Worm (Caenorhabditis elegans): Measurements from ENCODE around the gene Y75D11A.3.

The Y75D11A.3 gene

DNA sequence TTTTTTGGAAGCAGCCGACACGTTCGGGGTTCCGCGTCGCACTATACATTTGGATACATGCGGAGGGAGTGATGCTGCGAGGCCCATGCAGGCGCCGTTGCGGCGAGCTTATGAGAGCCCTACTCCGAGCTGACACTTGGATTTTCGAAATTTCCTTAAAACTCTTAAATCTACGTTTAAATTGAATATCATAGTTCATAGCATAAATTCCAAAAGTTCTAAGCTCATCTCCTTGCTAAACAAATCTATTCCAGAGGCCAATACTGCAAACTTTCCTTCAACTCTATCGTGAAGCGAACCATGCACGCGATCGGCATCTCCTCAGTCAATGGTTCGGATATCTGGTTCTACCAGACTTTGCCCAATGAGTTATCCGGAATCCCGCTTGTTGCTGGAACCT, 16.5 kb downstream of the Y75D11A.3 start, which contains the start of gene dgn-3:
Gene dgn-3 (plus strand): TSS at position 301 of the 400 bp plus-strand sequence.
- TF ChIP-seq nfyb-1 (GFP tag; IDR thresholded peaks at IDR 0.05) (no peak), zfh-2 (GFP tag; conservative IDR thresholded peaks at IDR 0.05) (peak; percentile 50; the same call in 1 of the 2 replicates), fkh-3 (tag; optimal IDR thresholded peaks at IDR 0.05) (no peak), snpc-4 (GFP tag; optimal IDR thresholded peaks at IDR 0.05) (no peak), snpc-4 (tag; optimal IDR thresholded peaks at IDR 0.05) (peak in 1 of 4 experiments; percentile 54)

- TF ChIP-seq die-1 (tag; optimal IDR thresholded peaks at IDR 0.05) (no peak), let-607 (tag; optimal IDR thresholded peaks at IDR 0.05) (no peak), nfya-2 (GFP tag; IDR thresholded peaks at IDR 0.05) (no peak), unc-62 (GFP tag; optimal IDR thresholded peaks at IDR 0.05) (no peak), F33H1.4 (GFP tag; IDR thresholded peaks at IDR 0.05) (no peak), snpc-3.4 (tag; optimal IDR thresholded peaks at IDR 0.05) (no peak), ztf-22 (GFP tag; optimal IDR thresholded peaks at IDR 0.05) (no peak), C06A6.2 (GFP tag; conservative IDR thresholded peaks at IDR 0.05) (no peak), T07F8.4 (tag; optimal IDR thresholded peaks at IDR 0.05) (no peak), nfya-1 (tag; optimal IDR thresholded peaks at IDR 0.05; ENCODE audit: borderline replicate concordance, insufficient read depth) (no peak), B0261.1 (tag; optimal IDR thresholded peaks at IDR 0.05) (no peak), hmg-1.2 (GFP tag; IDR thresholded peaks at IDR 0.05) (no peak), K11D2.4 (GFP tag; IDR thresholded peaks at IDR 0.05) (no peak)
These were observed 19.0 kb downstream of the Y75D11A.3 start, which contains the start of gene F07G6.2 for ce11 chrX:1727056-1727455. F07G6.2 (plus strand) TSS chrX:1727356.

DNA sequence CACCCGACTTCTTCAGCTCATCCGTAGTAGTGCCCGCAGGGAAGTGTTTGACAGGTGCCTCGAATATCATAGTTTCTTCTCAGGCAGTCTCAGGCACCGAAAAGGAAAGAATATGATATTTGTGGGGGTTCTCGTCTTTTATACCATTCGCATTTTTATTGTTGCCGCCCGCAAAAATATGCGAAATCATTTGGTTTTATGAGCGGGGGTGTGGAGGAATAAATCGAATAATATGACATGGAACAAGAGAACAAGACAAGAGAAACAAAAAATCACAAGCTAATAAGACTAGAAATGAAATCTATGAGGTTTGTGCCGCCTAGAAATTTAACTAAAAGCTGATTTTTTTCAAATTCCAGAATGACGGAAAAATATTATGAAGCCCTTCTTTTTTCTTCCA, 25.7 kb downstream of the Y75D11A.3 start, which contains the start of gene F07G6.8:
Gene F07G6.8 (minus strand): TSS at position 101 of the 400 bp plus-strand sequence.
- TF ChIP-seq hmg-20 (GFP tag; IDR thresholded peaks at IDR 0.05) (no peak), sptf-2 (GFP tag; optimal IDR thresholded peaks at IDR 0.05) (no peak), Y67H2A.10 (GFP tag; conservative IDR thresholded peaks at IDR 0.05) (no peak), Y53F4B.3 (GFP tag; IDR thresholded peaks at IDR 0.05) (no peak), ceh-79 (tag; optimal IDR thresholded peaks at IDR 0.05) (no peak), athp-1 (tag; optimal IDR thresholded peaks at IDR 0.05) (no peak), nfya-2 (GFP tag; IDR thresholded peaks at IDR 0.05) (no peak), snpc-1.3 (tag; optimal IDR thresholded peaks at IDR 0.05; ENCODE audit: insufficient read depth) (no peak), ztf-18 (tag; optimal IDR thresholded peaks at IDR 0.05) (no peak), mes-4 (tag; optimal IDR thresholded peaks at IDR 0.05) (no peak), F39B2.1 (GFP tag; IDR thresholded peaks at IDR 0.05) (no peak), K11D2.4 (GFP tag; IDR thresholded peaks at IDR 0.05) (no peak), madf-3 (GFP tag; IDR thresholded peaks at IDR 0.05) (no peak), unc-62 (GFP tag; optimal IDR thresholded peaks at IDR 0.05) (no peak)

- no peak for TF ChIP-seq ccch-3 (GFP tag; optimal IDR thresholded peaks at IDR 0.05)
- TF ChIP-seq F57C9.4 (tag; optimal IDR thresholded peaks at IDR 0.05), result no peak
These were observed 27.5 kb downstream of the Y75D11A.3 start, which contains the start of gene fbxa-53 for ce11 chrX:1718479-1718878. fbxa-53 (minus strand) TSS chrX:1718579.

- TF ChIP-seq hlh-26 (GFP tag; conservative IDR thresholded peaks at IDR 0.05) (no peak), Y53F4B.3 (GFP tag; IDR thresholded peaks at IDR 0.05) (no peak), let-526 (GFP tag; IDR thresholded peaks at IDR 0.05) (no peak), mes-4 (tag; optimal IDR thresholded peaks at IDR 0.05) (no peak)
These were observed 33.5 kb downstream of the Y75D11A.3 start, which contains the start of gene fbxa-52 for ce11 chrX:1712538-1712937. fbxa-52 (minus strand) TSS chrX:1712638.

All from whole organism, young adult.